Fruit fly (Drosophila melanogaster): ENCODE data around the gene CG17712.

dm6 chr2L:1717247-1717646, 34.7 kb downstream of the CG17712 start:
- TF ChIP-seq kay (GFP tag; ENCODE audit: borderline replicate concordance) (no peak), Hr96 (GFP tag; optimal IDR thresholded peaks at IDR 0.05) (no peak)

Data from whole organism, adult.